Fruit fly (Drosophila melanogaster) Kc167 (cell line): ENCODE measurements around the gene Pgant35A.

Experiments used
- Myc ChIP-seq: fragments of >200 bp; optimal IDR thresholded peaks from 2 replicates; lab custom pipeline; 2017; ENCODE audit warnings: missing external identifiers
- Sin3A ChIP-seq: fragments of >200 bp; optimal IDR thresholded peaks from 2 replicates; lab custom pipeline; 2018; ENCODE audit warnings: missing external identifiers
- h ChIP-seq: fragments of >200 bp; optimal IDR thresholded peaks from 3 replicates; lab custom pipeline; 2018; ENCODE audit warnings: missing external identifiers
- insv ChIP-seq: fragments of >200 bp; optimal IDR thresholded peaks from 3 replicates; lab custom pipeline; 2018; ENCODE audit warnings: missing external identifiers
- psq ChIP-seq: fragments of >200 bp; optimal IDR thresholded peaks from 2 replicates; lab custom pipeline; 2017; ENCODE audit warnings: missing external identifiers
- ttk ChIP-seq: sonication (Bioruptor generic); optimal IDR thresholded peaks from 2 replicates; lab custom pipeline; 2017; ENCODE audit warnings: missing external identifiers

Pgant35A gene

DNA sequence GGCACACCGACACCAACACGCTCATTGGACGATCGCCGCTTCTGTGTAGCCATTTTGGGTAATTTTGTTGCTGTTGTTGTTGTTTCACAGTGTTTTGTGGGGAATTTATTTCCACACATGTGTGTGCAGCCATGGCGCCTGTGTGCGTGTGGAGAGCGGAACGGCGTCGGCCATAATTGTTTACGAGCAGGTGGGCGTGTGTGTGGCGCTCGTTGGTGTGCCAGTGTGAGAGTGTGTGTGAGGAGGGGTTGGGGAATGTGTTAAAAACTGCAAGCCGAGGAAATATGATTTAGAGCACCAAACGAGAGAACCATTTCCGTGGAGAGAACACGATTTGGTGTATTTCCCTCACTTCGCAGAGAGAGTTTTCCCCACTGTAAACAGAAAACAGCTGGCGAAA lies 51.3 kb downstream of the Pgant35A start:
- no peak for TF ChIP-seq ttk (lab: Kevin White, UChicago)
- no peak for TF ChIP-seq Sin3A (lab: Kevin White, UChicago)
- no peak for TF ChIP-seq h (lab: Kevin White, UChicago)
- TF ChIP-seq insv (lab: Kevin White, UChicago), result no peak
- no peak for TF ChIP-seq psq
- TF ChIP-seq Myc (lab: Kevin White, UChicago), result no peak
